Worm (Caenorhabditis elegans): ENCODE results near the gene H06I04.6.

- TF ChIP-seq flt-1 (GFP tag; IDR thresholded peaks at IDR 0.05) (no peak), klf-2 (GFP tag; conservative IDR thresholded peaks at IDR 0.05) (no peak), cog-1 (tag; optimal IDR thresholded peaks at IDR 0.05) (no peak), ref-1 (GFP tag; conservative IDR thresholded peaks at IDR 0.05) (no peak)
Measured at ce11 chrIII:3018822-3019221, 45.3 kb downstream of the H06I04.6 start.
